Worm (Caenorhabditis elegans): ENCODE data around the gene K10D2.8.

ce11 chrIII:5218687-5219086, 30.2 kb downstream of the K10D2.8 start, which contains the start of gene ZC155.2:
- TF ChIP-seq B0019.2 (GFP tag; conservative IDR thresholded peaks at IDR 0.05) (no peak), attf-6 (GFP tag; IDR thresholded peaks at IDR 0.05) (no peak)
